Fruit fly (Drosophila melanogaster): ENCODE results near the gene CG14071.
A peak's percentile ranks its signal among the peaks of the same experiment; 100 is the strongest.

CG14071 gene

DNA sequence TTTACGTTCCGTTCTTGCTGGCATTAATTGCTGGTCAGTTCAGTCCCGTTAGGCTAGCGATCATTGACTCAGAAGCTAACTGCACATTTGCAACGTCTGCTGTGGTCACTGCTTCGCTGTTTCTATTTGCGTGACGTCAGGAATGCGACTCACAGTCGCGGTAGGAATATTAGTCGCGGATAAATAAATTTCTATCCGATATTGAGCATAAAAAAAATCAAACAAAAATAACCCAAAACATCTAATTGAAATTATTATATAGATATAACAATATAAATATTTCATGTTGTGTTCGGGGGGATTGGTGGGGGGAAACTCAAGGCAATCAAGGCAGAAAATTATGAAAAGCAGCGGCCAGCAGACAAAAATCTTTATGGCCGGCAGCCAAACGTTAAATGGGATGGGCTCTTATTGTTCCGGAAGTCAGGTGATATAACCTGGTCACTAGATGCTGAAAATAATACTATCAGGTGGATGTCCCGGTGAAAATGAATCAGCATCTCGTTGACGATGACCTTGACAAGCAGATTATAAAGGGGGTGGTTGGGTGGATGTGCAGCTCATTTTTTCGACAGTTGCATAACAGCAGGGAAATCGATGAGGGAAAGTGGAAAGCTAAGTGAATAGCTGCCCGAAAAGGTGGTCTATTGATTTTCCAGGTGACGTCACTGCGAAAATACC is 39.1 kb downstream of the CG14071 start, which contains the start of gene SmydA-3:
TSS of gene SmydA-3 (plus strand) at position 631 of the 681 bp plus-strand sequence.
- TF ChIP-seq Hr39 (GFP tag; optimal IDR thresholded peaks at IDR 0.05) (no peak), esn (GFP tag; optimal IDR thresholded peaks at IDR 0.05) (peak; percentile 22), dac (GFP tag; optimal IDR thresholded peaks at IDR 0.05) (peak; percentile 34), Lpt (GFP tag; optimal IDR thresholded peaks at IDR 0.05) (peak; percentile 25), CG6792 (GFP tag; optimal IDR thresholded peaks at IDR 0.05) (peak; percentile 7), CG11902 (GFP tag; optimal IDR thresholded peaks at IDR 0.05) (no peak), Smox (GFP tag; optimal IDR thresholded peaks at IDR 0.05) (no peak), net (GFP tag; optimal IDR thresholded peaks at IDR 0.05) (peak; percentile 66), CG32006 (GFP tag; optimal IDR thresholded peaks at IDR 0.05) (peak; percentile 81), CG15336 (GFP tag; IDR thresholded peaks at IDR 0.05) (peak; percentile 75), Hr4 (GFP tag; optimal IDR thresholded peaks at IDR 0.05) (peak; percentile 58), salr (GFP tag; optimal IDR thresholded peaks at IDR 0.05) (peak in 1 of 2 experiments; percentile 71), CG8632 (GFP tag; optimal IDR thresholded peaks at IDR 0.05) (peak; percentile 30), pdm3 (GFP tag; optimal IDR thresholded peaks at IDR 0.05) (no peak), CG6276 (GFP tag; optimal IDR thresholded peaks at IDR 0.05) (peak; percentile 70), achi (GFP tag; optimal IDR thresholded peaks at IDR 0.05) (peak; percentile 51), ss (GFP tag; optimal IDR thresholded peaks at IDR 0.05) (no peak), cyc (GFP tag; optimal IDR thresholded peaks at IDR 0.05) (no peak), CG11294 (GFP tag; IDR thresholded peaks at IDR 0.05) (0 out of 2 replicates have a peak, but pooled peaks have one; percentile 32), topi (GFP tag; optimal IDR thresholded peaks at IDR 0.05) (no peak), Gug (GFP tag; IDR thresholded peaks at IDR 0.05) (peak; percentile 51), CG11762 (GFP tag; optimal IDR thresholded peaks at IDR 0.05; ENCODE audit: insufficient read depth) (no peak), fd59A (GFP tag; optimal IDR thresholded peaks at IDR 0.05) (peak; percentile 11), CG4318 (GFP tag; optimal IDR thresholded peaks at IDR 0.05) (peak; percentile 50), Ets96B (tag; optimal IDR thresholded peaks at IDR 0.05) (peak; percentile 19), CG3919 (GFP tag; optimal IDR thresholded peaks at IDR 0.05) (peak; percentile 44), Eip78C (GFP tag) (peak; percentile 74), CG34406 (GFP tag; optimal IDR thresholded peaks at IDR 0.05) (peak; percentile 49), CG8119 (GFP tag; IDR thresholded peaks at IDR 0.05) (peak; percentile 69; the same call in 2 of the 3 replicates), Sox102F (GFP tag; optimal IDR thresholded peaks at IDR 0.05) (no peak), CG6163 (GFP tag; IDR thresholded peaks at IDR 0.05) (peak; percentile 64), eg (GFP tag; IDR thresholded peaks at IDR 0.05) (peak; percentile 82), vri (GFP tag; optimal IDR thresholded peaks at IDR 0.05) (no peak), lz (GFP tag; optimal IDR thresholded peaks at IDR 0.05) (peak; percentile 12)

DNA sequence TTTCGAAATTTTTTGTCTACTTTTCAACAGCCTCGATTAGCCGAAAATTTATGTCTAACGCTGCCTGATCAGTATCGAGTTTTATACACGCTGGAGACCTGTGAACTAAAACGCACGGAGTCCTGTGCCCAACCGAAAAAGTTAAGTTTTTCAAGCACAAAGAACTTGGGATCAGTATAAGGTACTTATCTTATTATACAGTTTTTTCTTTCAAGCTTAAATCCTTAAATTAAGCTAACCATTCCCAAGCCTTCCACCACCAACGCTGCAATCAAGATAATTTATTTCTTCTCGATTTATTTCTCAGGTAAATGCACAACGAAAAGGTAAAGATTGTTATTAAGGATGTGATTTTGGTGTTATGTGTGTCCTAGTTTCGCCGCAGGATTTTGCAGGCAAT is 41.8 kb downstream of the CG14071 start, which contains the start of gene Porin2:
TSS of gene Porin2 (minus strand) at position 101 of the 400 bp plus-strand sequence.
- no peak for TF ChIP-seq acj6 (GFP tag; optimal IDR thresholded peaks at IDR 0.05)
- TF ChIP-seq fd59A (GFP tag; optimal IDR thresholded peaks at IDR 0.05): no peak
- no peak for TF ChIP-seq Lpt (GFP tag; optimal IDR thresholded peaks at IDR 0.05)
- TF ChIP-seq CG10631 (GFP tag; optimal IDR thresholded peaks at IDR 0.05): no peak
- TF ChIP-seq Smox (GFP tag; optimal IDR thresholded peaks at IDR 0.05): no peak
- TF ChIP-seq net (GFP tag; optimal IDR thresholded peaks at IDR 0.05): no peak
- no peak for TF ChIP-seq eg (GFP tag; IDR thresholded peaks at IDR 0.05)
- TF ChIP-seq CG4318 (GFP tag; optimal IDR thresholded peaks at IDR 0.05): no peak
- no peak for TF ChIP-seq Ets96B (tag; optimal IDR thresholded peaks at IDR 0.05)
- no peak for TF ChIP-seq Hr38 (GFP tag; optimal IDR thresholded peaks at IDR 0.05)

DNA sequence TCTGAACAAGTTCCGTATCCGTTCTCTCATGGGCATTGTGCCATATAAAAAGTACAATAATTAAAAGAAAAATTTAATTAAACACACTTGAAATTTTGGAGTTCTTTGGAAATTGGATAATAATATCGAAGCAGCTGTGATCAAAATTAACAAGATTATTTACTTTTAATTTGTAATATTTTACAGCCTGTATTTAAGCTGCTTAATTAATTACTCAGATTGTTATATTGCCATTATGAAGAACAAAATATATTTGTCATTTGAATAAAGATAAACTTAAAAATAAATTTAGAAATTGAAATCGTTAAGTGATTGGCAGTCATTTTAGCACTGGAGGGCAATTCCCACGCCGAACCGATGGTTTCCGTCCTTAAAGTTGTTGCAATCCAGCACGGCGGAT is 43.2 kb downstream of the CG14071 start, which contains the start of the genes CG17139 and CG17140:
TSS of gene CG17139 (minus strand) at position 101 of the 400 bp plus-strand sequence.
TSS of gene CG17140 (minus strand) at position 101 of the 400 bp plus-strand sequence.
- TF ChIP-seq CG8632 (GFP tag; optimal IDR thresholded peaks at IDR 0.05) (no peak), CG11294 (GFP tag; IDR thresholded peaks at IDR 0.05) (no peak), CG10669 (GFP tag; optimal IDR thresholded peaks at IDR 0.05) (no peak), CG34406 (GFP tag; optimal IDR thresholded peaks at IDR 0.05) (no peak), topi (GFP tag; optimal IDR thresholded peaks at IDR 0.05) (no peak), Hr4 (GFP tag; optimal IDR thresholded peaks at IDR 0.05) (no peak), CG6163 (GFP tag; IDR thresholded peaks at IDR 0.05) (no peak), CG8119 (GFP tag; IDR thresholded peaks at IDR 0.05) (no peak)
